Fruit fly (Drosophila melanogaster): Measurements from ENCODE around the gene glec.

Gene glec

dm6 chr3R:21808622-21809347, 47.3 kb downstream of the glec start (continued):
- TF ChIP-seq CG10209 (GFP tag; optimal IDR thresholded peaks at IDR 0.05) (no peak), HmgZ (tag; optimal IDR thresholded peaks at IDR 0.05) (no peak), zfh1 (GFP tag; IDR thresholded peaks at IDR 0.05) (no peak), Max (GFP tag; optimal IDR thresholded peaks at IDR 0.05) (no peak), CG9727 (GFP tag; optimal IDR thresholded peaks at IDR 0.05) (peak; percentile 25), Hsf (GFP tag; optimal IDR thresholded peaks at IDR 0.05) (peak; percentile 6), Ptx1 (GFP tag; IDR thresholded peaks at IDR 0.05) (0 out of 2 replicates have a peak, but pooled peaks have one; percentile 8), CG2678 (tag; optimal IDR thresholded peaks at IDR 0.05) (peak; percentile 54), CG8478 (optimal IDR thresholded peaks at IDR 0.05) (peak; percentile 83), CG7556 (GFP tag; optimal IDR thresholded peaks at IDR 0.05) (peak; percentile 61), pros (GFP tag; optimal IDR thresholded peaks at IDR 0.05) (no peak), az2 (GFP tag; optimal IDR thresholded peaks at IDR 0.05) (no peak), GATAe (GFP tag; conservative IDR thresholded peaks at IDR 0.05) (no peak), dysf (GFP tag; IDR thresholded peaks at IDR 0.05) (0 out of 3 replicates have a peak, but pooled peaks have one; percentile 26), CG7839 (tag; optimal IDR thresholded peaks at IDR 0.05) (peak; percentile 33), pan (optimal IDR thresholded peaks at IDR 0.05) (no peak), pan (GFP tag; optimal IDR thresholded peaks at IDR 0.05 in 1 of 2, IDR thresholded peaks at IDR 0.05 in 1 of 2) (peak in 1 of 2 experiments; percentile 24), Hmr (GFP tag; optimal IDR thresholded peaks at IDR 0.05) (peak; percentile 59), CG5953 (GFP tag; IDR thresholded peaks at IDR 0.05) (no peak), CG43689 (GFP tag; IDR thresholded peaks at IDR 0.05) (no peak), lilli (GFP tag; optimal IDR thresholded peaks at IDR 0.05) (peak; percentile 55), CG18476 (GFP tag; optimal IDR thresholded peaks at IDR 0.05) (no peak), pum (GFP tag; optimal IDR thresholded peaks at IDR 0.05) (no peak), Ets65A (GFP tag) (peak; percentile 69), pho (GFP tag; optimal IDR thresholded peaks at IDR 0.05) (peak; percentile 20), ci (GFP tag; IDR thresholded peaks at IDR 0.05) (no peak), Blimp-1 (GFP tag; optimal IDR thresholded peaks at IDR 0.05) (no peak), slp2 (GFP tag; optimal IDR thresholded peaks at IDR 0.05) (no peak), dm (GFP tag; optimal IDR thresholded peaks at IDR 0.05) (no peak), sima (GFP tag; optimal IDR thresholded peaks at IDR 0.05) (no peak), tgo (GFP tag; IDR thresholded peaks at IDR 0.05) (no peak), CG3281 (GFP tag; optimal IDR thresholded peaks at IDR 0.05) (peak; percentile 49), Ravus (GFP tag; IDR thresholded peaks at IDR 0.05) (no peak), schlank (tag; optimal IDR thresholded peaks at IDR 0.05) (no peak), tio (GFP tag; optimal IDR thresholded peaks at IDR 0.05) (peak; percentile 11), D (optimal IDR thresholded peaks at IDR 0.05) (no peak), D (GFP tag; optimal IDR thresholded peaks at IDR 0.05) (no peak), sens (GFP tag) (peak; percentile 13), CG10565 (GFP tag; optimal IDR thresholded peaks at IDR 0.05) (no peak), al (GFP tag; IDR thresholded peaks at IDR 0.05) (no peak), Stat92E (GFP tag; optimal IDR thresholded peaks at IDR 0.05) (no peak), CG11093 (GFP tag; IDR thresholded peaks at IDR 0.05) (no peak), tll (GFP tag; optimal IDR thresholded peaks at IDR 0.05) (peak in 1 of 2 experiments; percentile 47), HLH54F (GFP tag; optimal IDR thresholded peaks at IDR 0.05) (peak; percentile 22), CG7372 (GFP tag; IDR thresholded peaks at IDR 0.05) (0 out of 2 replicates have a peak, but pooled peaks have one; percentile 18), ab (GFP tag; optimal IDR thresholded peaks at IDR 0.05) (no peak), CG31365 (tag; optimal IDR thresholded peaks at IDR 0.05) (peak; percentile 63), grau (tag; optimal IDR thresholded peaks at IDR 0.05) (peak; percentile 42), Hand (GFP tag; optimal IDR thresholded peaks at IDR 0.05) (peak; percentile 31), Hr39 (optimal IDR thresholded peaks at IDR 0.05) (no peak), gcm (GFP tag; optimal IDR thresholded peaks at IDR 0.05) (no peak)
